Fruit fly (Drosophila melanogaster) whole organism, prepupa: ENCODE measurements around the gene mRpL30.

Source experiments
- Blimp-1 ChIP-seq: fragments of 200-800 bp; sonication (Bioruptor generic); optimal IDR thresholded peaks from 3 replicates; lab custom pipeline; 2017; ENCODE audit warnings: missing biosample characterization, missing genetic modification characterization, mild to moderate bottlenecking, moderate library complexity, missing genetic modification reagents
- CG31627 ChIP-seq: fragments of 200-800 bp; sonication (Bioruptor generic); optimal IDR thresholded peaks from 3 replicates; lab custom pipeline; 2016; ENCODE audit warnings: missing biosample characterization, missing genetic modification characterization
- CG32006 ChIP-seq: fragments of 200-800 bp; sonication (Bioruptor generic); optimal IDR thresholded peaks from 3 replicates; lab custom pipeline; 2017; ENCODE audit warnings: missing biosample characterization, mild to moderate bottlenecking, missing genetic modification characterization
- CG6808 ChIP-seq: fragments of 200-800 bp; sonication (Bioruptor generic); optimal IDR thresholded peaks from 3 replicates; lab custom pipeline; 2017; ENCODE audit warnings: missing biosample characterization, missing genetic modification characterization, mild to moderate bottlenecking, moderate library complexity, missing genetic modification reagents
- Eip75B ChIP-seq: fragments of 200-800 bp; sonication (Bioruptor generic); optimal IDR thresholded peaks from 3 replicates; lab custom pipeline; 2016; ENCODE audit warnings: missing biosample characterization, missing genetic modification characterization
- Eip93F ChIP-seq: fragments of 200-800 bp; sonication (Bioruptor generic); optimal IDR thresholded peaks from 2 replicates; lab custom pipeline; 2016; ENCODE audit warnings: missing biosample characterization, mild to moderate bottlenecking, missing genetic modification characterization
- Hr38 ChIP-seq: sonication (Bioruptor generic); optimal IDR thresholded peaks from 2 replicates; lab custom pipeline; 2016; ENCODE audit warnings: missing biosample characterization, missing genetic modification characterization
- Lpt ChIP-seq: fragments of 200-800 bp; sonication (Bioruptor generic); optimal IDR thresholded peaks from 3 replicates; lab custom pipeline; 2016; ENCODE audit warnings: missing biosample characterization, missing genetic modification characterization
- Met ChIP-seq: fragments of 200-800 bp; sonication (Bioruptor generic); optimal IDR thresholded peaks from 3 replicates; lab custom pipeline; 2016; ENCODE audit warnings: missing biosample characterization, missing genetic modification characterization
- fkh ChIP-seq: fragments of 200-800 bp; sonication (Bioruptor generic); optimal IDR thresholded peaks from 3 replicates; lab custom pipeline; 2017; ENCODE audit warnings: missing biosample characterization, mild to moderate bottlenecking, missing genetic modification characterization, moderate library complexity
- salr ChIP-seq, 2 experiments: fragments of 200-800 bp; sonication (Bioruptor generic); optimal IDR thresholded peaks; 3 replicates each; lab custom pipeline; 2016 to 2018; ENCODE audit warnings: missing biosample characterization in 2 of 2, missing genetic modification characterization in 2 of 2, mild to moderate bottlenecking in 1 of 2
- svp ChIP-seq: fragments of 200-800 bp; sonication (Bioruptor generic); peaks from one replicate; lab custom pipeline; 2016; ENCODE audit warnings: missing biosample characterization, missing genetic modification characterization

dm6 chrX:4599897-4600469 is 47.7 kb upstream of the mRpL30 start:
- TF ChIP-seq Lpt (GFP tag; lab: Kevin White, UChicago) (no peak), Blimp-1 (GFP tag; lab: Kevin White, UChicago) (no peak), Met (GFP tag; lab: Kevin White, UChicago) (no peak), CG32006 (GFP tag; lab: Kevin White, UChicago) (no peak), Eip93F (no peak), CG31627 (GFP tag; lab: Kevin White, UChicago) (no peak), svp (GFP tag; lab: Kevin White, UChicago) (no peak), CG6808 (GFP tag; lab: Kevin White, UChicago) (no peak), Eip75B (GFP tag; lab: Kevin White, UChicago) (no peak), Hr38 (GFP tag; lab: Kevin White, UChicago) (no peak), fkh (GFP tag; lab: Kevin White, UChicago) (no peak), salr (GFP tag; optimal IDR thresholded peaks at IDR 0.05; lab: Kevin White, UChicago) (no peak)
